Worm (Caenorhabditis elegans) whole organism, L4 larva: ENCODE measurements around the gene fln-1.

ENCODE experiments used
- F44E2.7 ChIP-seq: fragments of 200-800 bp; sonication (Bioruptor generic); IDR thresholded peaks from 2 replicates; pipeline ENCODE4 v2.1.2; 2022; ENCODE audit warnings: missing genetic modification characterization, missing compliant biosample characterization
- T20F7.1 ChIP-seq: fragments of 200-800 bp; sonication (Bioruptor generic); optimal IDR thresholded peaks from 2 replicates; lab custom pipeline; 2018; ENCODE audit warnings: mild to moderate bottlenecking, missing genetic modification characterization, missing compliant biosample characterization
- Y48G9A.11 ChIP-seq: fragments of 200-800 bp; sonication (Bioruptor generic); IDR thresholded peaks from 2 replicates; pipeline ENCODE4 v1.3.6; 2022; ENCODE audit warnings: missing genetic modification reagents, missing genetic modification characterization, missing compliant biosample characterization
- Y75B8A.6 ChIP-seq: fragments of 200-800 bp; sonication (Bioruptor generic); IDR thresholded peaks from 2 replicates; pipeline ENCODE4 v1.3.6; 2022; ENCODE audit warnings: missing genetic modification reagents, missing genetic modification characterization, missing compliant biosample characterization
- aha-1 ChIP-seq: fragments of 150-350 bp; peaks from one replicate; lab custom pipeline; 2014; ENCODE audit warnings: missing biosample characterization, missing genetic modification characterization
- aly-2 ChIP-seq: sonication (generic microtip); optimal IDR thresholded peaks from 2 replicates; lab custom pipeline; 2018; ENCODE audit warnings: missing biosample characterization, missing genetic modification characterization
- ama-1 ChIP-seq: fragments of 150-350 bp; optimal IDR thresholded peaks from 2 replicates; lab custom pipeline; 2014; ENCODE audit warnings: inconsistent platforms, mixed read lengths
- ceh-20 ChIP-seq: fragments of 200-800 bp; sonication (Bioruptor generic); IDR thresholded peaks from 2 replicates; pipeline ENCODE4 v1.3.6; 2022; ENCODE audit warnings: missing genetic modification reagents, missing genetic modification characterization, missing compliant biosample characterization
- ceh-32 ChIP-seq: sonication (generic microtip); optimal IDR thresholded peaks from 2 replicates; lab custom pipeline; 2016; ENCODE audit warnings: mild to moderate bottlenecking, missing genetic modification characterization, missing compliant biosample characterization; ENCODE audit not compliant: poor library complexity
- ceh-44 ChIP-seq: fragments of 200-800 bp; sonication (Bioruptor generic); IDR thresholded peaks from 2 replicates; pipeline ENCODE4 v1.3.6; 2022; ENCODE audit warnings: missing genetic modification reagents, missing genetic modification characterization, missing compliant biosample characterization
- ceh-62 ChIP-seq: sonication (generic microtip); optimal IDR thresholded peaks from 2 replicates; lab custom pipeline; 2017; ENCODE audit warnings: missing biosample characterization, missing genetic modification characterization
- ces-1 ChIP-seq: fragments of 150-350 bp; sonication (generic microtip); optimal IDR thresholded peaks from 4 replicates; lab custom pipeline; 2014; ENCODE audit warnings: missing biosample characterization, missing genetic modification reagents, missing genetic modification characterization
- ctbp-1 ChIP-seq: fragments of 200-800 bp; sonication (Bioruptor generic); IDR thresholded peaks from 2 replicates; pipeline ENCODE4 v1.3.6; 2022; ENCODE audit warnings: missing genetic modification reagents, missing genetic modification characterization, missing compliant biosample characterization
- daf-16 ChIP-seq, 3 experiments: sonication (generic microtip); optimal IDR thresholded peaks; 2 replicates each; lab custom pipeline; 2016 to 2017; ENCODE audit warnings: missing genetic modification characterization in 3 of 3, missing genetic modification reagents in 3 of 3, mild to moderate bottlenecking in 2 of 3, missing compliant biosample characterization in 2 of 3, missing biosample characterization in 1 of 3, moderate library complexity in 1 of 3
- daf-19 ChIP-seq: fragments of 200-800 bp; sonication (Bioruptor generic); conservative IDR thresholded peaks from 2 replicates; pipeline ENCODE4 v1.3.6; 2022; ENCODE audit warnings: missing genetic modification characterization, missing compliant biosample characterization
- dmd-6 ChIP-seq: fragments of 200-800 bp; sonication (Bioruptor generic); IDR thresholded peaks from 2 replicates; pipeline ENCODE4 v1.3.6; 2022; ENCODE audit warnings: missing genetic modification reagents, missing genetic modification characterization, missing compliant biosample characterization
- dmd-8 ChIP-seq: fragments of 200-800 bp; sonication (Bioruptor generic); IDR thresholded peaks from 2 replicates; pipeline ENCODE4 v1.3.6; 2022; ENCODE audit warnings: missing genetic modification characterization, missing compliant biosample characterization
- dmd-9 ChIP-seq: fragments of 200-800 bp; sonication (Bioruptor generic); IDR thresholded peaks from 2 replicates; pipeline ENCODE4 v1.3.6; 2022; ENCODE audit warnings: missing genetic modification reagents, missing genetic modification characterization, missing compliant biosample characterization
- egl-43 ChIP-seq: fragments of 200-800 bp; sonication (Bioruptor generic); IDR thresholded peaks from 2 replicates; pipeline ENCODE4 v1.3.6; 2022; ENCODE audit warnings: missing genetic modification reagents, missing genetic modification characterization, missing compliant biosample characterization
- lim-7 ChIP-seq: fragments of 200-800 bp; sonication (Bioruptor generic); IDR thresholded peaks from 2 replicates; pipeline ENCODE4 v1.3.6; 2022; ENCODE audit warnings: missing genetic modification characterization, missing compliant biosample characterization
- lin-38 ChIP-seq: fragments of 200-800 bp; sonication (Bioruptor generic); IDR thresholded peaks from 2 replicates; pipeline ENCODE4 v1.3.6; 2022; ENCODE audit warnings: missing genetic modification reagents, missing genetic modification characterization, missing compliant biosample characterization
- madf-9 ChIP-seq: fragments of 200-800 bp; sonication (Bioruptor generic); conservative IDR thresholded peaks from 2 replicates; pipeline ENCODE4 v1.3.6; 2022; ENCODE audit warnings: missing genetic modification reagents, missing genetic modification characterization, missing compliant biosample characterization
- mes-2 ChIP-seq: sonication (generic microtip); optimal IDR thresholded peaks from 2 replicates; lab custom pipeline; 2016; ENCODE audit warnings: missing genotype, mild to moderate bottlenecking, missing genetic modification characterization, missing compliant biosample characterization; ENCODE audit not compliant: poor library complexity, severe bottlenecking
- nhr-102 ChIP-seq: sonication (generic microtip); optimal IDR thresholded peaks from 2 replicates; lab custom pipeline; 2016; ENCODE audit warnings: mild to moderate bottlenecking, missing genetic modification characterization, moderate library complexity, missing compliant biosample characterization
- nhr-237 ChIP-seq: sonication (generic microtip); optimal IDR thresholded peaks from 2 replicates; lab custom pipeline; 2017; ENCODE audit warnings: missing biosample characterization, missing genetic modification characterization
- nhr-41 ChIP-seq: fragments of 200-800 bp; sonication (Bioruptor generic); IDR thresholded peaks from 2 replicates; pipeline ENCODE4 v1.3.6; 2022; ENCODE audit warnings: missing genetic modification reagents, missing genetic modification characterization, missing compliant biosample characterization
- nhr-76 ChIP-seq: fragments of 150-350 bp; optimal IDR thresholded peaks from 2 replicates; lab custom pipeline; 2014; ENCODE audit warnings: missing biosample characterization, missing genetic modification characterization
- pha-4 ChIP-seq, 2 experiments: fragments of 150-350 bp in 1 of 2; fragments of 200-800 bp in 1 of 2; sonication (Bioruptor generic) in 1 of 2; IDR thresholded peaks in 1 of 2; optimal IDR thresholded peaks in 1 of 2; 2 replicates each; pipeline versions ENCODE4 v1.3.6 to Lab custom; 2014 to 2022; ENCODE audit warnings: missing genetic modification characterization in 2 of 2, missing genetic modification reagents in 2 of 2, missing biosample characterization in 1 of 2, missing compliant biosample characterization in 1 of 2
- php-3 ChIP-seq: fragments of 200-800 bp; sonication (Bioruptor generic); IDR thresholded peaks from 2 replicates; pipeline ENCODE4 v1.3.6; 2022; ENCODE audit warnings: missing genetic modification reagents, missing genetic modification characterization, missing compliant biosample characterization
- rbr-2 ChIP-seq: sonication (generic microtip); optimal IDR thresholded peaks from 2 replicates; lab custom pipeline; 2016; ENCODE audit warnings: missing genotype, missing genetic modification characterization, missing compliant biosample characterization
- set-16 ChIP-seq: fragments of 200-800 bp; sonication (Bioruptor generic); IDR thresholded peaks from 2 replicates; pipeline ENCODE4 v1.3.6; 2022; ENCODE audit warnings: missing genetic modification reagents, missing genetic modification characterization, missing compliant biosample characterization
- snpc-1.2 ChIP-seq: fragments of 200-800 bp; sonication (Bioruptor generic); IDR thresholded peaks from 2 replicates; pipeline ENCODE4 v1.3.6; 2022; ENCODE audit warnings: missing genetic modification reagents, missing genetic modification characterization, missing compliant biosample characterization
- spr-3 ChIP-seq: fragments of 200-800 bp; sonication (Bioruptor generic); optimal IDR thresholded peaks from 2 replicates; lab custom pipeline; 2018; ENCODE audit warnings: mild to moderate bottlenecking, missing genetic modification characterization, missing compliant biosample characterization
- tag-97 ChIP-seq: fragments of 200-800 bp; sonication (Bioruptor generic); IDR thresholded peaks from 2 replicates; pipeline ENCODE4 v1.3.6; 2022; ENCODE audit warnings: missing genetic modification characterization, missing compliant biosample characterization
- unc-130 ChIP-seq: sonication (generic microtip); optimal IDR thresholded peaks from 2 replicates; lab custom pipeline; 2016; ENCODE audit warnings: missing genetic modification reagents, missing genetic modification characterization, missing compliant biosample characterization
- unc-39 ChIP-seq: sonication (generic microtip); optimal IDR thresholded peaks from 2 replicates; lab custom pipeline; 2017; ENCODE audit warnings: missing biosample characterization, missing genetic modification characterization
- unc-62 ChIP-seq, 3 experiments: fragments of 150-350 bp in 1 of 3; sonication (generic microtip); optimal IDR thresholded peaks in 2 of 3; peaks in 1 of 3; 1 replicate in 1 of 3; 2 replicates in 2 of 3; lab custom pipeline; 2014 to 2017; ENCODE audit warnings: missing biosample characterization in 3 of 3, missing genetic modification characterization in 3 of 3, missing genetic modification reagents in 3 of 3, missing genotype in 1 of 3
- zfp-2 ChIP-seq: sonication (generic microtip); optimal IDR thresholded peaks from 2 replicates; lab custom pipeline; 2016; ENCODE audit warnings: mild to moderate bottlenecking, missing genetic modification characterization, missing compliant biosample characterization
- zip-2 ChIP-seq: fragments of 150-350 bp; optimal IDR thresholded peaks from 2 replicates; lab custom pipeline; 2014; ENCODE audit warnings: missing biosample characterization, missing genetic modification characterization
- ztf-7 ChIP-seq: fragments of 150-350 bp; optimal IDR thresholded peaks from 2 replicates; lab custom pipeline; 2014; ENCODE audit warnings: missing biosample characterization, missing genetic modification characterization

fln-1 gene

ce11 chrIV:390279-390678 lies 14.5 kb upstream of the fln-1 start, which contains the start of the genes ears-2 and uncp-18 (continued):
- TF ChIP-seq mes-2 (tag; lab: Kevin White, UChicago) (peak; percentile 99), ztf-7 (peak; percentile 71), php-3 (GFP tag; lab: Robert Waterston, UW) (peak; percentile 71; the same call in 1 of the 2 replicates), T20F7.1 (GFP tag; lab: Kevin White, UChicago) (no peak), aly-2 (tag; lab: Kevin White, UChicago) (peak; percentile 54), ceh-44 (GFP tag; lab: Robert Waterston, UW) (peak; percentile 89), dmd-6 (GFP tag; lab: Robert Waterston, UW) (peak; percentile 71), dmd-9 (GFP tag; lab: Robert Waterston, UW) (peak; percentile 87), nhr-76 (tag; lab: Kevin White, UChicago) (no peak)

ce11 chrIV:388073-388472 lies 12.3 kb upstream of the fln-1 start, which contains the start of gene ssna-1:
Gene ssna-1, plus strand, starts transcription at chrIV:388084.
- TF ChIP-seq php-3 (GFP tag; lab: Robert Waterston, UW) = no peak
- TF ChIP-seq mes-2 (tag; lab: Kevin White, UChicago) = peak; percentile 32
- TF ChIP-seq unc-62 (GFP tag; optimal IDR thresholded peaks at IDR 0.05 in 1 of 2; lab: Kevin White, UChicago) = peak in 1 of 2 experiments; percentile 85
- TF ChIP-seq unc-62 (tag; optimal IDR thresholded peaks at IDR 0.05; lab: Kevin White, UChicago) = no peak
- TF ChIP-seq dmd-8 = no peak
- TF ChIP-seq aha-1 = peak; percentile 22
- TF ChIP-seq daf-16 (GFP tag; optimal IDR thresholded peaks at IDR 0.05; lab: Kevin White, UChicago) = no peak
- peak; percentile 0 for TF ChIP-seq daf-16 (tag; optimal IDR thresholded peaks at IDR 0.05; lab: Kevin White, UChicago)
- no peak for TF ChIP-seq daf-19 (GFP tag; lab: Robert Waterston, UW)

ce11 chrIV:387283-388048 lies 11.7 kb upstream of the fln-1 start:
- TF ChIP-seq snpc-1.2 (GFP tag; lab: Robert Waterston, UW) (peak; percentile 65; the same call in 1 of the 2 replicates), lim-7 (GFP tag; lab: Robert Waterston, UW) (no peak), set-16 (peak; percentile 80), tag-97 (GFP tag; lab: Robert Waterston, UW) (no peak), Y48G9A.11 (0 out of 2 replicates have a peak, but pooled peaks have one; percentile 12), egl-43 (GFP tag; lab: Robert Waterston, UW) (peak; percentile 71; the same call in 1 of the 2 replicates), T20F7.1 (GFP tag; lab: Kevin White, UChicago) (peak; percentile 7), lin-38 (peak; percentile 49), ctbp-1 (GFP tag; lab: Robert Waterston, UW) (0 out of 2 replicates have a peak, but pooled peaks have one; percentile 11), unc-130 (peak; percentile 14), ceh-62 (no peak), pha-4 (GFP tag; IDR thresholded peaks at IDR 0.05; lab: Robert Waterston, UW) (peak; percentile 32; the same call in 1 of the 2 replicates), pha-4 (tag; optimal IDR thresholded peaks at IDR 0.05; lab: Kevin White, UChicago) (no peak), ceh-32 (tag; lab: Kevin White, UChicago) (no peak), nhr-102 (tag; lab: Kevin White, UChicago) (no peak)
- TF ChIP-seq, all 104 proteins: peak for 9

ce11 chrIV:386576-386975 lies 10.8 kb upstream of the fln-1 start, which contains the start of gene T07A9.14:
Gene T07A9.14, plus strand, starts transcription at chrIV:386699.
- no peak for TF ChIP-seq nhr-41 (GFP tag; lab: Robert Waterston, UW)
- TF ChIP-seq set-16 = no peak
- no peak for TF ChIP-seq nhr-237 (tag; lab: Kevin White, UChicago)
- TF ChIP-seq snpc-1.2 (GFP tag; lab: Robert Waterston, UW) = peak; percentile 14; the same call in 1 of the 2 replicates
- TF ChIP-seq lim-7 (GFP tag; lab: Robert Waterston, UW) = 0 out of 2 replicates have a peak, but pooled peaks have one; percentile 4
- TF ChIP-seq ces-1 (GFP tag; lab: Kevin White, UChicago) = no peak
- no peak for TF ChIP-seq ceh-62
- no peak for TF ChIP-seq ceh-20 (GFP tag; lab: Robert Waterston, UW)
- peak; percentile 41 for TF ChIP-seq ctbp-1 (GFP tag; lab: Robert Waterston, UW)
- TF ChIP-seq F44E2.7 (GFP tag; lab: Robert Waterston, UW) = no peak
- TF ChIP-seq rbr-2 (tag; lab: Kevin White, UChicago) = no peak
- TF ChIP-seq ama-1 (lab: Kevin White, UChicago) = peak; percentile 58
- TF ChIP-seq zfp-2 (tag; lab: Kevin White, UChicago) = no peak
- TF ChIP-seq Y48G9A.11 = peak; percentile 66; the same call in 1 of the 2 replicates
- TF ChIP-seq madf-9 (GFP tag; lab: Robert Waterston, UW) = no peak
- 0 out of 2 replicates have a peak, but pooled peaks have one; percentile 38 for TF ChIP-seq Y75B8A.6 (GFP tag; lab: Robert Waterston, UW)
- no peak for TF ChIP-seq zip-2 (tag; lab: Kevin White, UChicago)
- peak; percentile 44 for TF ChIP-seq mes-2 (tag; lab: Kevin White, UChicago)
- TF ChIP-seq spr-3 (GFP tag; lab: Kevin White, UChicago) = no peak
- no peak for TF ChIP-seq dmd-9 (GFP tag; lab: Robert Waterston, UW)
- no peak for TF ChIP-seq unc-39
